Fruit fly (Drosophila melanogaster) Kc167 (cell line): ENCODE data around the gene wus.

ENCODE experiments used
- Myc ChIP-seq: fragments of >200 bp; optimal IDR thresholded peaks from 2 replicates; lab custom pipeline; 2017; ENCODE audit warnings: missing external identifiers
- Sin3A ChIP-seq: fragments of >200 bp; optimal IDR thresholded peaks from 2 replicates; lab custom pipeline; 2018; ENCODE audit warnings: missing external identifiers
- h ChIP-seq: fragments of >200 bp; optimal IDR thresholded peaks from 3 replicates; lab custom pipeline; 2018; ENCODE audit warnings: missing external identifiers
- insv ChIP-seq: fragments of >200 bp; optimal IDR thresholded peaks from 3 replicates; lab custom pipeline; 2018; ENCODE audit warnings: missing external identifiers
- psq ChIP-seq: fragments of >200 bp; optimal IDR thresholded peaks from 2 replicates; lab custom pipeline; 2017; ENCODE audit warnings: missing external identifiers
- ttk ChIP-seq: sonication (Bioruptor generic); optimal IDR thresholded peaks from 2 replicates; lab custom pipeline; 2017; ENCODE audit warnings: missing external identifiers

The wus gene

dm6 chrX:16940426-16941058, at the start of gene wus:
TSS of gene wus (minus strand) at chrX:16940873.
- no peak for TF ChIP-seq Sin3A
- TF ChIP-seq Myc (lab: Kevin White, UChicago), result no peak
- no peak for TF ChIP-seq insv
- no peak for TF ChIP-seq ttk (lab: Kevin White, UChicago)
- no peak for TF ChIP-seq h (lab: Kevin White, UChicago)
- no peak for TF ChIP-seq psq (lab: Kevin White, UChicago)

- TF ChIP-seq Myc (lab: Kevin White, UChicago) (no peak), h (lab: Kevin White, UChicago) (no peak), psq (lab: Kevin White, UChicago) (no peak), insv (no peak), Sin3A (no peak), ttk (lab: Kevin White, UChicago) (no peak)
These were observed 46.3 kb upstream of the wus start for dm6 chrX:16986928-16987327.

dm6 chrX:16968148-16968823, 27.6 kb upstream of the wus start, which contains the start of gene Ubr1:
TSS of gene Ubr1 (minus strand) at chrX:16968679.
- TF ChIP-seq psq (lab: Kevin White, UChicago) (no peak), ttk (lab: Kevin White, UChicago) (no peak), h (lab: Kevin White, UChicago) (no peak), Myc (lab: Kevin White, UChicago) (no peak), insv (no peak), Sin3A (no peak)

dm6 chrX:16967415-16967814, 26.7 kb upstream of the wus start:
- TF ChIP-seq h (lab: Kevin White, UChicago) (peak; percentile 85), psq (lab: Kevin White, UChicago) (no peak)

- TF ChIP-seq Sin3A (no peak), psq (lab: Kevin White, UChicago) (no peak), insv (no peak), Myc (lab: Kevin White, UChicago) (no peak), h (lab: Kevin White, UChicago) (no peak), ttk (lab: Kevin White, UChicago) (no peak)
These were observed 25.9 kb upstream of the wus start for dm6 chrX:16966532-16966931.

dm6 chrX:16948371-16948770, 7.7 kb upstream of the wus start, which contains the start of gene CG13000:
TSS of gene CG13000 (minus strand) at chrX:16948471.
- TF ChIP-seq insv, result no peak
- TF ChIP-seq ttk (lab: Kevin White, UChicago), result no peak
- no peak for TF ChIP-seq h (lab: Kevin White, UChicago)
- TF ChIP-seq Sin3A, result no peak

- no peak for TF ChIP-seq h (lab: Kevin White, UChicago)
- TF ChIP-seq Myc (lab: Kevin White, UChicago), result no peak
- no peak for TF ChIP-seq Sin3A
- TF ChIP-seq psq (lab: Kevin White, UChicago), result no peak
- TF ChIP-seq insv, result no peak
- TF ChIP-seq ttk (lab: Kevin White, UChicago), result no peak
These were observed 5.9 kb upstream of the wus start for dm6 chrX:16946604-16947003.

- TF ChIP-seq ttk (lab: Kevin White, UChicago) (no peak), Myc (lab: Kevin White, UChicago) (no peak), h (lab: Kevin White, UChicago) (no peak), psq (lab: Kevin White, UChicago) (no peak), Sin3A (no peak), insv (no peak)
These were observed 4.7 kb upstream of the wus start for dm6 chrX:16945414-16945813.

- TF ChIP-seq ttk (lab: Kevin White, UChicago) (no peak), h (lab: Kevin White, UChicago) (no peak)
These were observed 3.4 kb upstream of the wus start for dm6 chrX:16944049-16944532.

- TF ChIP-seq Myc (lab: Kevin White, UChicago) (no peak), ttk (lab: Kevin White, UChicago) (no peak), insv (no peak), h (lab: Kevin White, UChicago) (no peak), psq (lab: Kevin White, UChicago) (no peak), Sin3A (no peak)
These were observed 2.8 kb upstream of the wus start for dm6 chrX:16943515-16943850.

- TF ChIP-seq psq (lab: Kevin White, UChicago) (no peak), Sin3A (no peak), Myc (lab: Kevin White, UChicago) (no peak), insv (no peak), h (lab: Kevin White, UChicago) (no peak), ttk (lab: Kevin White, UChicago) (no peak)
These were observed 2.3 kb upstream of the wus start, which contains the start of the genes CG13001 and RhoGAP15B for dm6 chrX:16942735-16943514. TSS of gene CG13001 (minus strand) at chrX:16942871. TSS of gene RhoGAP15B (plus strand) at chrX:16943290.

- TF ChIP-seq h (lab: Kevin White, UChicago) (no peak), Sin3A (no peak), insv (no peak), psq (lab: Kevin White, UChicago) (no peak), ttk (lab: Kevin White, UChicago) (no peak), Myc (lab: Kevin White, UChicago) (no peak)
These were observed 4.0 kb downstream of the wus start for dm6 chrX:16936689-16937088.
